Fruit fly (Drosophila melanogaster): ENCODE measurements around the gene CG13875.
A peak's percentile ranks its signal among the peaks of the same experiment; 100 is the strongest.

Gene CG13875

dm6 chr3L:160446-161094 lies 19.2 kb upstream of the CG13875 start (continued):
- TF ChIP-seq gro (GFP tag; optimal IDR thresholded peaks at IDR 0.05): peak; percentile 61
- TF ChIP-seq CG1024 (GFP tag; IDR thresholded peaks at IDR 0.05): no peak
- no peak for TF ChIP-seq CG3163 (GFP tag; optimal IDR thresholded peaks at IDR 0.05)
- TF ChIP-seq CG16779 (GFP tag; IDR thresholded peaks at IDR 0.05): no peak
- TF ChIP-seq CG6254 (GFP tag; optimal IDR thresholded peaks at IDR 0.05): no peak
- no peak for TF ChIP-seq psq (GFP tag; optimal IDR thresholded peaks at IDR 0.05)
- TF ChIP-seq bsh (GFP tag; optimal IDR thresholded peaks at IDR 0.05): no peak
- TF ChIP-seq CG5180 (GFP tag; optimal IDR thresholded peaks at IDR 0.05): peak; percentile 84
- no peak for TF ChIP-seq CG16863 (GFP tag; optimal IDR thresholded peaks at IDR 0.05)
- no peak for TF ChIP-seq CG10366 (GFP tag; IDR thresholded peaks at IDR 0.05)
- no peak for TF ChIP-seq da (GFP tag; optimal IDR thresholded peaks at IDR 0.05)
- no peak for TF ChIP-seq CHES-1-like (GFP tag; optimal IDR thresholded peaks at IDR 0.05)
- no peak for TF ChIP-seq kay (GFP tag; optimal IDR thresholded peaks at IDR 0.05)
- TF ChIP-seq Spps (tag; optimal IDR thresholded peaks at IDR 0.05): no peak
- no peak for TF ChIP-seq ERR (GFP tag; optimal IDR thresholded peaks at IDR 0.05)
- no peak for TF ChIP-seq CG17359 (tag; optimal IDR thresholded peaks at IDR 0.05)
- TF ChIP-seq aop (GFP tag; IDR thresholded peaks at IDR 0.05): no peak
- TF ChIP-seq ttk (GFP tag; IDR thresholded peaks at IDR 0.05): no peak
- no peak for TF ChIP-seq CG4282 (GFP tag; optimal IDR thresholded peaks at IDR 0.05)
- no peak for TF ChIP-seq Gsc (GFP tag; IDR thresholded peaks at IDR 0.05)
- no peak for TF ChIP-seq usp (GFP tag; optimal IDR thresholded peaks at IDR 0.05)
- peak; percentile 85; the same call in 2 of the 3 replicates for TF ChIP-seq CG2199 (GFP tag; IDR thresholded peaks at IDR 0.05)
- peak; percentile 43; the same call in 1 of the 2 replicates for TF ChIP-seq amos (GFP tag; IDR thresholded peaks at IDR 0.05; ENCODE audit: partially characterized antibody)
- TF ChIP-seq Tbp (GFP tag; optimal IDR thresholded peaks at IDR 0.05): no peak
- peak; percentile 36; the same call in 1 of the 2 replicates for TF ChIP-seq NFAT (GFP tag; IDR thresholded peaks at IDR 0.05)
- no peak for TF ChIP-seq CG14860 (GFP tag; IDR thresholded peaks at IDR 0.05; ENCODE audit: partially characterized antibody)
- TF ChIP-seq CG18011 (GFP tag; optimal IDR thresholded peaks at IDR 0.05): no peak
- no peak for TF ChIP-seq CG17912 (GFP tag; optimal IDR thresholded peaks at IDR 0.05)
- no peak for TF ChIP-seq CG15073 (GFP tag; optimal IDR thresholded peaks at IDR 0.05)
- TF ChIP-seq CG2202 (tag; optimal IDR thresholded peaks at IDR 0.05): no peak
- TF ChIP-seq Stat92E (GFP tag; optimal IDR thresholded peaks at IDR 0.05): no peak
- TF ChIP-seq fd96Cb (tag; optimal IDR thresholded peaks at IDR 0.05): no peak
- no peak for TF ChIP-seq ap (GFP tag; IDR thresholded peaks at IDR 0.05)
- no peak for TF ChIP-seq CG8388 (GFP tag; optimal IDR thresholded peaks at IDR 0.05)
- TF ChIP-seq Sry-β (GFP tag; optimal IDR thresholded peaks at IDR 0.05): no peak
- no peak for TF ChIP-seq CG7786 (GFP tag; optimal IDR thresholded peaks at IDR 0.05)
- TF ChIP-seq CG4617 (GFP tag; optimal IDR thresholded peaks at IDR 0.05; ENCODE audit: borderline replicate concordance): no peak
- no peak for TF ChIP-seq Dip2 (GFP tag; IDR thresholded peaks at IDR 0.05)
- no peak for TF ChIP-seq Lim3 (GFP tag; IDR thresholded peaks at IDR 0.05)
- TF ChIP-seq CG11247 (GFP tag; IDR thresholded peaks at IDR 0.05): no peak
- TF ChIP-seq sna (GFP tag; IDR thresholded peaks at IDR 0.05; ENCODE audit: partially characterized antibody): no peak
- no peak for TF ChIP-seq Chrac-16 (GFP tag; optimal IDR thresholded peaks at IDR 0.05)
- TF ChIP-seq slp2 (GFP tag; optimal IDR thresholded peaks at IDR 0.05): no peak
- no peak for TF ChIP-seq CG11093 (GFP tag; IDR thresholded peaks at IDR 0.05)
- no peak for TF ChIP-seq ATbp (GFP tag; optimal IDR thresholded peaks at IDR 0.05)
- TF ChIP-seq crp (GFP tag; optimal IDR thresholded peaks at IDR 0.05): no peak
- no peak for TF ChIP-seq ato (GFP tag; IDR thresholded peaks at IDR 0.05; ENCODE audit: partially characterized antibody)
- no peak for TF ChIP-seq CG3847 (GFP tag; IDR thresholded peaks at IDR 0.05)
- peak; percentile 70 for TF ChIP-seq abd-A (tag; optimal IDR thresholded peaks at IDR 0.05)
- TF ChIP-seq odd (GFP tag; optimal IDR thresholded peaks at IDR 0.05): no peak

All from whole organism, embryonic.